Worm (Caenorhabditis elegans) whole organism, L2 larva: ENCODE measurements around the gene bus-8B.

Experiments
- C34F6.9 ChIP-seq: fragments of 150-350 bp; optimal IDR thresholded peaks from 2 replicates; lab custom pipeline; 2014; ENCODE audit warnings: missing biosample characterization, missing genetic modification characterization
- F13H6.1 ChIP-seq: sonication (generic microtip); optimal IDR thresholded peaks from 2 replicates; lab custom pipeline; 2016; ENCODE audit warnings: missing genetic modification characterization, missing compliant biosample characterization
- R02D3.7 ChIP-seq: fragments of 150-350 bp; optimal IDR thresholded peaks from 2 replicates; lab custom pipeline; 2014; ENCODE audit warnings: missing biosample characterization, missing genetic modification characterization
- Y55F3AM.14 ChIP-seq: fragments of 200-800 bp; sonication (Bioruptor generic); optimal IDR thresholded peaks from 2 replicates; lab custom pipeline; 2018; ENCODE audit warnings: mild to moderate bottlenecking, missing genetic modification characterization, missing compliant biosample characterization
- ZK546.5 ChIP-seq: sonication (generic microtip); optimal IDR thresholded peaks from 2 replicates; lab custom pipeline; 2017; ENCODE audit warnings: missing biosample characterization, missing genetic modification characterization
- alr-1 ChIP-seq: fragments of 150-350 bp; optimal IDR thresholded peaks from 2 replicates; lab custom pipeline; 2014; ENCODE audit warnings: missing biosample characterization, missing genetic modification characterization
- aly-2 ChIP-seq: fragments of 150-350 bp; optimal IDR thresholded peaks from 2 replicates; lab custom pipeline; 2014; ENCODE audit warnings: missing biosample characterization, missing genetic modification characterization
- ama-1 ChIP-seq: fragments of 150-350 bp; optimal IDR thresholded peaks from 2 replicates; lab custom pipeline; 2018; ENCODE audit warnings: inconsistent platforms
- blmp-1 ChIP-seq: sonication (generic microtip); optimal IDR thresholded peaks from 2 replicates; lab custom pipeline; 2017; ENCODE audit warnings: missing genetic modification characterization, mild to moderate bottlenecking, missing compliant biosample characterization, antibody characterized with exemption, moderate library complexity; ENCODE audit not compliant: insufficient read depth
- ceh-16 ChIP-seq: fragments of 150-350 bp; optimal IDR thresholded peaks from 2 replicates; lab custom pipeline; 2014; ENCODE audit warnings: missing biosample characterization, missing genetic modification characterization
- ceh-82 ChIP-seq: fragments of 150-350 bp; optimal IDR thresholded peaks from 2 replicates; lab custom pipeline; 2014; ENCODE audit warnings: missing biosample characterization, missing genetic modification characterization
- crh-2 ChIP-seq: sonication (generic microtip); optimal IDR thresholded peaks from 2 replicates; lab custom pipeline; 2017; ENCODE audit warnings: missing biosample characterization, missing genetic modification characterization
- dmd-4 ChIP-seq: sonication (generic microtip); optimal IDR thresholded peaks from 2 replicates; lab custom pipeline; 2017; ENCODE audit warnings: missing biosample characterization, missing genetic modification characterization
- egl-27 ChIP-seq: sonication (generic microtip); optimal IDR thresholded peaks from 3 replicates; lab custom pipeline; 2017; ENCODE audit warnings: missing biosample characterization, missing genetic modification reagents, missing genetic modification characterization
- elt-1 ChIP-seq: fragments of 150-350 bp; optimal IDR thresholded peaks from 2 replicates; lab custom pipeline; 2014; ENCODE audit warnings: missing biosample characterization, missing genetic modification characterization
- elt-3 ChIP-seq: sonication (generic microtip); optimal IDR thresholded peaks from 2 replicates; lab custom pipeline; 2017; ENCODE audit warnings: missing biosample characterization, missing genetic modification characterization
- fos-1 ChIP-seq: fragments of 150-350 bp; optimal IDR thresholded peaks from 2 replicates; lab custom pipeline; 2014; ENCODE audit warnings: missing biosample characterization, missing genetic modification characterization
- gmeb-1 ChIP-seq: fragments of 150-350 bp; optimal IDR thresholded peaks from 2 replicates; lab custom pipeline; 2014; ENCODE audit warnings: missing biosample characterization, missing genetic modification characterization
- lin-11 ChIP-seq: fragments of 150-350 bp; sonication (generic microtip); optimal IDR thresholded peaks from 2 replicates; lab custom pipeline; 2014; ENCODE audit warnings: missing biosample characterization, missing genetic modification characterization, inconsistent platforms, mixed read lengths
- lin-13 ChIP-seq: fragments of 150-350 bp; optimal IDR thresholded peaks from 2 replicates; lab custom pipeline; 2014; ENCODE audit warnings: missing biosample characterization, missing genetic modification reagents, missing genetic modification characterization
- lin-39 ChIP-seq: fragments of 150-350 bp; optimal IDR thresholded peaks from 2 replicates; lab custom pipeline; 2014; ENCODE audit warnings: missing biosample characterization, missing genetic modification reagents, missing genetic modification characterization
- lsy-2 ChIP-seq, 2 experiments: fragments of 150-350 bp in 1 of 2; sonication (generic microtip) in 1 of 2; optimal IDR thresholded peaks; 2 replicates each; lab custom pipeline; 2014 to 2017; ENCODE audit warnings: missing biosample characterization in 2 of 2, missing genetic modification characterization in 2 of 2
- mab-5 ChIP-seq: fragments of 150-350 bp; optimal IDR thresholded peaks from 2 replicates; lab custom pipeline; 2014; ENCODE audit warnings: missing biosample characterization, missing genetic modification characterization
- mbf-1 ChIP-seq: sonication (generic microtip); optimal IDR thresholded peaks from 2 replicates; lab custom pipeline; 2017; ENCODE audit warnings: missing biosample characterization, missing genetic modification characterization
- mdl-1 ChIP-seq, 2 experiments: fragments of 150-350 bp in 1 of 2; sonication (generic microtip) in 1 of 2; optimal IDR thresholded peaks; 2 replicates each; lab custom pipeline; 2017; ENCODE audit warnings: missing biosample characterization in 2 of 2, missing genetic modification characterization in 2 of 2
- nhr-10 ChIP-seq: sonication (generic microtip); optimal IDR thresholded peaks from 2 replicates; lab custom pipeline; 2017; ENCODE audit warnings: missing biosample characterization, missing genetic modification characterization
- nhr-11 ChIP-seq: fragments of 150-350 bp; optimal IDR thresholded peaks from 2 replicates; lab custom pipeline; 2014; ENCODE audit warnings: missing biosample characterization, missing genetic modification characterization
- nhr-12 ChIP-seq: fragments of 150-350 bp; optimal IDR thresholded peaks from 2 replicates; lab custom pipeline; 2014; ENCODE audit warnings: missing biosample characterization, missing genetic modification characterization
- nhr-129 ChIP-seq: fragments of 150-350 bp; optimal IDR thresholded peaks from 2 replicates; lab custom pipeline; 2014; ENCODE audit warnings: missing biosample characterization, missing genetic modification characterization
- nhr-21 ChIP-seq: fragments of 150-350 bp; optimal IDR thresholded peaks from 2 replicates; lab custom pipeline; 2014; ENCODE audit warnings: missing biosample characterization, missing genetic modification characterization
- nhr-23 ChIP-seq: fragments of 150-350 bp; optimal IDR thresholded peaks from 2 replicates; lab custom pipeline; 2014; ENCODE audit warnings: missing biosample characterization, missing genetic modification reagents, missing genetic modification characterization
- nhr-237 ChIP-seq: fragments of 150-350 bp; optimal IDR thresholded peaks from 2 replicates; lab custom pipeline; 2014; ENCODE audit warnings: missing biosample characterization, missing genetic modification characterization
- nhr-25 ChIP-seq: fragments of 150-350 bp; sonication (generic microtip); optimal IDR thresholded peaks from 3 replicates; lab custom pipeline; 2014; ENCODE audit warnings: missing biosample characterization, missing genetic modification characterization
- nhr-6 ChIP-seq: fragments of 150-350 bp; optimal IDR thresholded peaks from 2 replicates; lab custom pipeline; 2014; ENCODE audit warnings: missing biosample characterization, missing genetic modification characterization
- nhr-77 ChIP-seq: fragments of 150-350 bp; optimal IDR thresholded peaks from 2 replicates; lab custom pipeline; 2014; ENCODE audit warnings: missing biosample characterization, missing genetic modification characterization
- peb-1 ChIP-seq: fragments of 150-350 bp; optimal IDR thresholded peaks from 2 replicates; lab custom pipeline; 2014; ENCODE audit warnings: missing biosample characterization, missing genetic modification characterization
- sem-4 ChIP-seq: fragments of 150-350 bp; optimal IDR thresholded peaks from 2 replicates; lab custom pipeline; 2014; ENCODE audit warnings: missing biosample characterization, missing genetic modification reagents, missing genetic modification characterization
- skn-1 ChIP-seq: sonication (generic microtip); optimal IDR thresholded peaks from 2 replicates; lab custom pipeline; 2017; ENCODE audit warnings: missing biosample characterization, missing genetic modification characterization
- sma-3 ChIP-seq: sonication (generic microtip); optimal IDR thresholded peaks from 2 replicates; lab custom pipeline; 2016; ENCODE audit warnings: missing genetic modification reagents, missing genetic modification characterization, missing compliant biosample characterization
- sma-9 ChIP-seq, 2 experiments: fragments of 150-350 bp in 1 of 2; sonication (generic microtip) in 1 of 2; optimal IDR thresholded peaks; 2 replicates each; lab custom pipeline; 2014 to 2016; ENCODE audit warnings: missing genetic modification characterization in 2 of 2, mild to moderate bottlenecking in 1 of 2, missing biosample characterization in 1 of 2, missing compliant biosample characterization in 1 of 2, missing genetic modification reagents in 1 of 2, moderate library complexity in 1 of 2
- snpc-4 ChIP-seq: fragments of 150-350 bp; optimal IDR thresholded peaks from 2 replicates; lab custom pipeline; 2014; ENCODE audit warnings: missing biosample characterization, missing genetic modification characterization
- unc-39 ChIP-seq: fragments of 150-350 bp; optimal IDR thresholded peaks from 2 replicates; lab custom pipeline; 2014; ENCODE audit warnings: missing biosample characterization, missing genetic modification characterization
- unc-55 ChIP-seq: fragments of 150-350 bp; sonication (generic microtip); optimal IDR thresholded peaks from 3 replicates; lab custom pipeline; 2014; ENCODE audit warnings: missing biosample characterization, missing genetic modification reagents, missing genetic modification characterization
- unc-62 ChIP-seq: fragments of 150-350 bp; optimal IDR thresholded peaks from 2 replicates; lab custom pipeline; 2014; ENCODE audit warnings: missing biosample characterization, missing genetic modification reagents, missing genetic modification characterization
- zag-1 ChIP-seq: fragments of 150-350 bp; optimal IDR thresholded peaks from 2 replicates; lab custom pipeline; 2014; ENCODE audit warnings: missing biosample characterization, missing genetic modification characterization
- ztf-1 ChIP-seq: fragments of 200-800 bp; sonication (Bioruptor generic); conservative IDR thresholded peaks from 2 replicates; pipeline ENCODE4 v1.3.6; 2022; ENCODE audit warnings: missing genetic modification characterization, missing compliant biosample characterization
- ztf-11 ChIP-seq: sonication (generic microtip); optimal IDR thresholded peaks from 2 replicates; lab custom pipeline; 2017; ENCODE audit warnings: missing biosample characterization, missing genetic modification characterization
- ztf-4 ChIP-seq: fragments of 150-350 bp; optimal IDR thresholded peaks from 2 replicates; lab custom pipeline; 2014; ENCODE audit warnings: missing biosample characterization, missing genetic modification characterization

bus-8B gene

ce11 chrX:5470111-5470745 lies 22.9 kb upstream of the bus-8B start:
- peak; percentile 4 for TF ChIP-seq blmp-1 (tag; lab: Kevin White, UChicago)
- TF ChIP-seq ZK546.5 (tag; lab: Kevin White, UChicago): no peak
- no peak for TF ChIP-seq lsy-2 (tag; optimal IDR thresholded peaks at IDR 0.05; lab: Kevin White, UChicago)
- TF ChIP-seq fos-1 (tag; lab: Kevin White, UChicago): no peak
- TF ChIP-seq sma-9 (GFP tag; optimal IDR thresholded peaks at IDR 0.05; lab: Kevin White, UChicago): no peak
- no peak for TF ChIP-seq sma-9 (tag; optimal IDR thresholded peaks at IDR 0.05; lab: Kevin White, UChicago)
- TF ChIP-seq ceh-82 (tag; lab: Kevin White, UChicago): no peak
- TF ChIP-seq egl-27: no peak
- TF ChIP-seq zag-1 (tag; lab: Kevin White, UChicago): no peak

ce11 chrX:5475164-5475576 lies 18.0 kb upstream of the bus-8B start:
- TF ChIP-seq unc-39 (tag; lab: Kevin White, UChicago) (no peak), dmd-4 (tag; lab: Kevin White, UChicago) (no peak), nhr-129 (tag; lab: Kevin White, UChicago) (peak; percentile 96), nhr-25 (peak; percentile 87), sma-3 (GFP tag; lab: Kevin White, UChicago) (peak; percentile 85), ceh-82 (tag; lab: Kevin White, UChicago) (no peak), nhr-23 (no peak), unc-62 (no peak), nhr-6 (tag; lab: Kevin White, UChicago) (peak; percentile 70), C34F6.9 (tag; lab: Kevin White, UChicago) (peak; percentile 62), gmeb-1 (tag; lab: Kevin White, UChicago) (peak; percentile 33), elt-1 (no peak), R02D3.7 (tag; lab: Kevin White, UChicago) (no peak), crh-2 (peak; percentile 80), ama-1 (lab: Kevin White, UChicago) (no peak), F13H6.1 (peak; percentile 84), ztf-1 (GFP tag; lab: Robert Waterston, UW) (no peak), aly-2 (tag; lab: Kevin White, UChicago) (no peak), fos-1 (tag; lab: Kevin White, UChicago) (peak; percentile 85), blmp-1 (tag; lab: Kevin White, UChicago) (peak; percentile 81), mbf-1 (tag; lab: Kevin White, UChicago) (no peak), alr-1 (tag; lab: Kevin White, UChicago) (no peak), skn-1 (no peak), ztf-4 (tag; lab: Kevin White, UChicago) (no peak), elt-3 (no peak), lsy-2 (tag; optimal IDR thresholded peaks at IDR 0.05; lab: Kevin White, UChicago) (peak in 1 of 2 experiments; percentile 51), unc-55 (no peak), mab-5 (tag; lab: Kevin White, UChicago) (no peak), lin-13 (GFP tag; lab: Kevin White, UChicago) (peak; percentile 25), ZK546.5 (tag; lab: Kevin White, UChicago) (no peak), Y55F3AM.14 (GFP tag; lab: Kevin White, UChicago) (peak; percentile 10), snpc-4 (tag; lab: Kevin White, UChicago) (peak; percentile 32), nhr-10 (tag; lab: Kevin White, UChicago) (no peak), egl-27 (peak; percentile 58), lin-11 (peak; percentile 20), nhr-11 (no peak), nhr-21 (tag; lab: Kevin White, UChicago) (peak; percentile 66), peb-1 (tag; lab: Kevin White, UChicago) (peak; percentile 69), ztf-11 (tag; lab: Kevin White, UChicago) (no peak), nhr-12 (tag; lab: Kevin White, UChicago) (no peak), nhr-77 (tag; lab: Kevin White, UChicago) (no peak), sma-9 (GFP tag; optimal IDR thresholded peaks at IDR 0.05; lab: Kevin White, UChicago) (peak; percentile 86), sma-9 (tag; optimal IDR thresholded peaks at IDR 0.05; lab: Kevin White, UChicago) (no peak), mdl-1 (tag; optimal IDR thresholded peaks at IDR 0.05; lab: Kevin White, UChicago) (peak in 1 of 2 experiments; percentile 24), lin-39 (no peak), zag-1 (tag; lab: Kevin White, UChicago) (no peak), ceh-16 (tag; lab: Kevin White, UChicago) (peak; percentile 82), nhr-237 (tag; lab: Kevin White, UChicago) (no peak), sem-4 (peak; percentile 42)
